Fruit fly (Drosophila melanogaster): ENCODE results near the gene CG12091.

CG12091 gene

dm6 chr3L:1568225-1569161 is 31.9 kb upstream of the CG12091 start, which contains the start of gene CG7879 (continued):
- TF ChIP-seq CG6765 (GFP tag; optimal IDR thresholded peaks at IDR 0.05) (no peak), Sry-δ (GFP tag; optimal IDR thresholded peaks at IDR 0.05) (no peak), sens-2 (GFP tag; IDR thresholded peaks at IDR 0.05) (no peak), CG10321 (GFP tag; IDR thresholded peaks at IDR 0.05) (no peak), CG4617 (GFP tag; optimal IDR thresholded peaks at IDR 0.05; ENCODE audit: borderline replicate concordance) (no peak), CG1024 (GFP tag; IDR thresholded peaks at IDR 0.05) (peak; percentile 20; the same call in 1 of the 2 replicates), Optix (GFP tag; IDR thresholded peaks at IDR 0.05) (no peak), slbo (GFP tag; IDR thresholded peaks at IDR 0.05) (peak; percentile 33), CG1233 (GFP tag; optimal IDR thresholded peaks at IDR 0.05) (peak; percentile 27), TFAM (GFP tag; optimal IDR thresholded peaks at IDR 0.05) (no peak), CG4730 (GFP tag; IDR thresholded peaks at IDR 0.05) (no peak), br (optimal IDR thresholded peaks at IDR 0.05) (no peak), CG12155 (GFP tag; optimal IDR thresholded peaks at IDR 0.05) (peak; percentile 20), CG17829 (tag; optimal IDR thresholded peaks at IDR 0.05) (peak; percentile 20), Atf6 (GFP tag; IDR thresholded peaks at IDR 0.05) (no peak), Rx (GFP tag; IDR thresholded peaks at IDR 0.05) (no peak), ind (GFP tag; optimal IDR thresholded peaks at IDR 0.05) (no peak), CG12104 (GFP tag; optimal IDR thresholded peaks at IDR 0.05) (no peak), CG7271 (tag; optimal IDR thresholded peaks at IDR 0.05) (no peak), CG15011 (GFP tag; optimal IDR thresholded peaks at IDR 0.05) (no peak), CG12659 (GFP tag; optimal IDR thresholded peaks at IDR 0.05) (peak; percentile 59), CG2712 (tag; optimal IDR thresholded peaks at IDR 0.05) (peak; percentile 10), CG13424 (tag; optimal IDR thresholded peaks at IDR 0.05) (peak; percentile 29), Kr (GFP tag; optimal IDR thresholded peaks at IDR 0.05) (no peak), Fer2 (tag; optimal IDR thresholded peaks at IDR 0.05) (no peak), CG31441 (GFP tag; IDR thresholded peaks at IDR 0.05) (no peak; the same call in 1 of the 2 replicates), caup (GFP tag; optimal IDR thresholded peaks at IDR 0.05; ENCODE audit: severe bottlenecking) (peak; percentile 45), CG6254 (GFP tag; optimal IDR thresholded peaks at IDR 0.05) (peak; percentile 99), CG12942 (GFP tag; optimal IDR thresholded peaks at IDR 0.05) (no peak), Myb (GFP tag; optimal IDR thresholded peaks at IDR 0.05) (no peak), wek (GFP tag; optimal IDR thresholded peaks at IDR 0.05) (peak; percentile 82), ase (GFP tag; IDR thresholded peaks at IDR 0.05) (0 out of 3 replicates have a peak, but pooled peaks have one; percentile 23), Hr3 (GFP tag; optimal IDR thresholded peaks at IDR 0.05) (peak; percentile 16), dmrt11E (tag; optimal IDR thresholded peaks at IDR 0.05) (peak; percentile 32), Jarid2 (GFP tag; optimal IDR thresholded peaks at IDR 0.05) (peak; percentile 31), psq (GFP tag; optimal IDR thresholded peaks at IDR 0.05) (peak; percentile 43), sens (GFP tag) (peak; percentile 80), Nf-YA (GFP tag; IDR thresholded peaks at IDR 0.05) (no peak), CG17612 (GFP tag; IDR thresholded peaks at IDR 0.05) (0 out of 2 replicates have a peak, but pooled peaks have one; percentile 8), CG12391 (tag; optimal IDR thresholded peaks at IDR 0.05) (peak; percentile 54), ERR (GFP tag; optimal IDR thresholded peaks at IDR 0.05) (no peak), cato (GFP tag; optimal IDR thresholded peaks at IDR 0.05; ENCODE audit: borderline replicate concordance) (no peak), vvl (GFP tag; IDR thresholded peaks at IDR 0.05) (peak; percentile 17), CG42726 (GFP tag; IDR thresholded peaks at IDR 0.05; ENCODE audit: partially characterized antibody) (no peak), Ets97D (GFP tag; optimal IDR thresholded peaks at IDR 0.05) (peak; percentile 28), CG15479 (GFP tag; optimal IDR thresholded peaks at IDR 0.05) (no peak), crc (GFP tag; optimal IDR thresholded peaks at IDR 0.05) (no peak), CG10462 (GFP tag; optimal IDR thresholded peaks at IDR 0.05) (no peak), gcm (GFP tag; optimal IDR thresholded peaks at IDR 0.05) (peak; percentile 7)
